Fruit fly (Drosophila melanogaster): ENCODE measurements around the gene CG7091.

The CG7091 gene

dm6 chr3R:12960929-12961855, 16.6 kb upstream of the CG7091 start, which contains the start of gene Spc25:
Spc25 (plus strand) TSS chr3R:12961745.
- TF ChIP-seq CG9932 (GFP tag; IDR thresholded peaks at IDR 0.05) (peak; percentile 92), sisA (GFP tag; IDR thresholded peaks at IDR 0.05) (no peak; the same call in 1 of the 2 replicates), jumu (GFP tag; optimal IDR thresholded peaks at IDR 0.05) (peak; percentile 73), Sin3A (optimal IDR thresholded peaks at IDR 0.05) (peak; percentile 87), pho (GFP tag; optimal IDR thresholded peaks at IDR 0.05) (peak; percentile 65), Xbp1 (GFP tag; optimal IDR thresholded peaks at IDR 0.05) (peak; percentile 68), abd-A (tag; optimal IDR thresholded peaks at IDR 0.05) (no peak), CG17359 (tag; optimal IDR thresholded peaks at IDR 0.05) (no peak), CG1024 (GFP tag; IDR thresholded peaks at IDR 0.05) (no peak), eyg (GFP tag; optimal IDR thresholded peaks at IDR 0.05) (peak; percentile 24), CG30403 (GFP tag; optimal IDR thresholded peaks at IDR 0.05) (peak; percentile 69), CG14710 (tag; optimal IDR thresholded peaks at IDR 0.05) (peak; percentile 58), knrl (GFP tag; IDR thresholded peaks at IDR 0.05; ENCODE audit: partially characterized antibody) (peak; percentile 95), CG9817 (tag; optimal IDR thresholded peaks at IDR 0.05) (peak; percentile 33), Abd-B (GFP tag; optimal IDR thresholded peaks at IDR 0.05) (no peak), Blimp-1 (GFP tag; optimal IDR thresholded peaks at IDR 0.05) (no peak), pb (GFP tag; optimal IDR thresholded peaks at IDR 0.05) (no peak), CG12219 (GFP tag; optimal IDR thresholded peaks at IDR 0.05) (no peak), CG3847 (GFP tag; IDR thresholded peaks at IDR 0.05) (peak; percentile 64), CG3065 (GFP tag; optimal IDR thresholded peaks at IDR 0.05) (peak; percentile 28), NfI (GFP tag; optimal IDR thresholded peaks at IDR 0.05) (no peak), CG10274 (GFP tag; optimal IDR thresholded peaks at IDR 0.05) (no peak), sima (GFP tag; optimal IDR thresholded peaks at IDR 0.05) (no peak), sc (optimal IDR thresholded peaks at IDR 0.05) (no peak), sc (GFP tag; optimal IDR thresholded peaks at IDR 0.05) (no peak), Dfd (GFP tag; optimal IDR thresholded peaks at IDR 0.05) (no peak), CG7839 (tag; optimal IDR thresholded peaks at IDR 0.05) (no peak), tna (GFP tag; IDR thresholded peaks at IDR 0.05; ENCODE audit: partially characterized antibody) (peak; percentile 87), D (optimal IDR thresholded peaks at IDR 0.05) (no peak), D (GFP tag; optimal IDR thresholded peaks at IDR 0.05) (no peak), da (GFP tag; optimal IDR thresholded peaks at IDR 0.05) (peak; percentile 24), ftz-f1 (GFP tag; optimal IDR thresholded peaks at IDR 0.05) (no peak), crol (GFP tag; IDR thresholded peaks at IDR 0.05) (no peak), Doc3 (GFP tag; IDR thresholded peaks at IDR 0.05; ENCODE audit: partially characterized antibody) (peak; percentile 88), CG7928 (GFP tag; optimal IDR thresholded peaks at IDR 0.05) (no peak), hbn (GFP tag; IDR thresholded peaks at IDR 0.05; ENCODE audit: partially characterized antibody) (peak; percentile 95), CG11504 (tag; optimal IDR thresholded peaks at IDR 0.05) (peak; percentile 26), fd3F (GFP tag; optimal IDR thresholded peaks at IDR 0.05) (peak; percentile 26), CG17186 (GFP tag; optimal IDR thresholded peaks at IDR 0.05) (peak; percentile 14), GATAe (GFP tag; conservative IDR thresholded peaks at IDR 0.05) (no peak), lola (GFP tag; optimal IDR thresholded peaks at IDR 0.05) (no peak), CoRest (tag; optimal IDR thresholded peaks at IDR 0.05) (no peak), zf30C (GFP tag; optimal IDR thresholded peaks at IDR 0.05) (no peak), chm (GFP tag; IDR thresholded peaks at IDR 0.05) (no peak), her (GFP tag; optimal IDR thresholded peaks at IDR 0.05) (peak; percentile 51), Dref (GFP tag; IDR thresholded peaks at IDR 0.05) (peak; percentile 96), Gsc (GFP tag; IDR thresholded peaks at IDR 0.05) (no peak), CG2875 (GFP tag; optimal IDR thresholded peaks at IDR 0.05) (no peak), B-H1 (GFP tag; IDR thresholded peaks at IDR 0.05) (no peak)
